Fruit fly (Drosophila melanogaster) whole organism, prepupa: ENCODE measurements around the gene Hyls1.
A peak's percentile ranks its signal among the peaks of the same experiment; 100 is the strongest.

ENCODE experiments used
- Blimp-1 ChIP-seq: fragments of 200-800 bp; sonication (Bioruptor generic); optimal IDR thresholded peaks from 3 replicates; lab custom pipeline; 2017; ENCODE audit warnings: missing biosample characterization, missing genetic modification characterization, mild to moderate bottlenecking, moderate library complexity, missing genetic modification reagents
- CG10631 ChIP-seq: fragments of 200-800 bp; sonication (Bioruptor generic); optimal IDR thresholded peaks from 2 replicates; lab custom pipeline; 2016; ENCODE audit warnings: missing biosample characterization, missing genetic modification characterization
- CG10669 ChIP-seq: fragments of 200-800 bp; sonication (Bioruptor generic); optimal IDR thresholded peaks from 3 replicates; lab custom pipeline; 2018; ENCODE audit warnings: missing biosample characterization, mild to moderate bottlenecking, missing genetic modification characterization, moderate library complexity
- CG11294 ChIP-seq: fragments of 200-800 bp; sonication (Bioruptor generic); IDR thresholded peaks from 2 replicates; pipeline ENCODE4 v1.3.6; 2022; ENCODE audit warnings: missing biosample characterization, missing genetic modification characterization
- CG11902 ChIP-seq: fragments of 200-800 bp; sonication (Bioruptor generic); optimal IDR thresholded peaks from 3 replicates; lab custom pipeline; 2016; ENCODE audit warnings: missing biosample characterization, missing genetic modification characterization
- CG15336 ChIP-seq: fragments of 200-800 bp; sonication (Bioruptor generic); IDR thresholded peaks from 2 replicates; pipeline ENCODE4 v1.3.6; 2022; ENCODE audit warnings: missing biosample characterization, missing genetic modification characterization
- CG1621 ChIP-seq: fragments of 200-800 bp; sonication (Bioruptor generic); optimal IDR thresholded peaks from 3 replicates; lab custom pipeline; 2018; ENCODE audit warnings: missing biosample characterization, mild to moderate bottlenecking, missing genetic modification characterization
- CG3032 ChIP-seq: fragments of 200-800 bp; optimal IDR thresholded peaks from 2 replicates; lab custom pipeline; 2019; ENCODE audit warnings: missing biosample characterization, mild to moderate bottlenecking, missing genetic modification characterization, moderate library complexity
- CG34406 ChIP-seq: fragments of 200-800 bp; sonication (Bioruptor generic); optimal IDR thresholded peaks from 3 replicates; lab custom pipeline; 2016; ENCODE audit warnings: missing biosample characterization, missing genetic modification characterization
- CG3919 ChIP-seq: fragments of 200-800 bp; sonication (Bioruptor generic); optimal IDR thresholded peaks from 3 replicates; lab custom pipeline; 2016; ENCODE audit warnings: missing biosample characterization, missing genetic modification characterization
- CG4318 ChIP-seq: fragments of 200-800 bp; sonication (Bioruptor generic); optimal IDR thresholded peaks from 3 replicates; lab custom pipeline; 2017; ENCODE audit warnings: missing biosample characterization, mild to moderate bottlenecking, missing genetic modification characterization
- CG6276 ChIP-seq: fragments of 200-800 bp; sonication (Bioruptor generic); optimal IDR thresholded peaks from 2 replicates; lab custom pipeline; 2017; ENCODE audit warnings: missing biosample characterization, mild to moderate bottlenecking, missing genetic modification characterization
- CG6792 ChIP-seq: fragments of 200-800 bp; sonication (Bioruptor generic); optimal IDR thresholded peaks from 3 replicates; lab custom pipeline; 2016; ENCODE audit warnings: missing biosample characterization, missing genetic modification characterization
- CG6854 ChIP-seq: fragments of 200-800 bp; sonication (Bioruptor generic); optimal IDR thresholded peaks from 2 replicates; lab custom pipeline; 2017; ENCODE audit warnings: missing biosample characterization, mild to moderate bottlenecking, missing genetic modification characterization
- CG7368 ChIP-seq: fragments of 200-800 bp; sonication (Bioruptor generic); optimal IDR thresholded peaks from 3 replicates; lab custom pipeline; 2016; ENCODE audit warnings: missing biosample characterization, missing genetic modification characterization
- CG8319 ChIP-seq: fragments of 200-800 bp; sonication (Bioruptor generic); optimal IDR thresholded peaks from 3 replicates; lab custom pipeline; 2016; ENCODE audit warnings: missing biosample characterization, missing genetic modification characterization
- CG8632 ChIP-seq: fragments of 200-800 bp; sonication (Bioruptor generic); optimal IDR thresholded peaks from 3 replicates; lab custom pipeline; 2016; ENCODE audit warnings: missing biosample characterization, missing genetic modification characterization
- Eip75B ChIP-seq: fragments of 200-800 bp; sonication (Bioruptor generic); optimal IDR thresholded peaks from 3 replicates; lab custom pipeline; 2016; ENCODE audit warnings: missing biosample characterization, missing genetic modification characterization
- Eip93F ChIP-seq: fragments of 200-800 bp; sonication (Bioruptor generic); optimal IDR thresholded peaks from 2 replicates; lab custom pipeline; 2016; ENCODE audit warnings: missing biosample characterization, mild to moderate bottlenecking, missing genetic modification characterization
- Ets21C ChIP-seq: fragments of 200-800 bp; sonication (Bioruptor generic); optimal IDR thresholded peaks from 3 replicates; lab custom pipeline; 2016; ENCODE audit warnings: missing biosample characterization, missing genetic modification characterization
- Ets96B ChIP-seq: fragments of 200-800 bp; optimal IDR thresholded peaks from 2 replicates; lab custom pipeline; 2019; ENCODE audit warnings: missing biosample characterization, mild to moderate bottlenecking, missing genetic modification characterization, moderate library complexity
- Gug ChIP-seq: fragments of 200-800 bp; sonication (Bioruptor generic); IDR thresholded peaks from 2 replicates; pipeline ENCODE4 v1.3.6; 2022; ENCODE audit warnings: missing biosample characterization, missing genetic modification characterization
- Hr38 ChIP-seq: sonication (Bioruptor generic); optimal IDR thresholded peaks from 2 replicates; lab custom pipeline; 2016; ENCODE audit warnings: missing biosample characterization, missing genetic modification characterization
- Met ChIP-seq: fragments of 200-800 bp; sonication (Bioruptor generic); optimal IDR thresholded peaks from 3 replicates; lab custom pipeline; 2016; ENCODE audit warnings: missing biosample characterization, missing genetic modification characterization
- OdsH ChIP-seq: fragments of 200-800 bp; sonication (Bioruptor generic); optimal IDR thresholded peaks from 3 replicates; lab custom pipeline; 2016; ENCODE audit warnings: missing biosample characterization, missing genetic modification characterization
- Smox ChIP-seq: fragments of 200-800 bp; sonication (Bioruptor generic); optimal IDR thresholded peaks from 3 replicates; lab custom pipeline; 2016; ENCODE audit warnings: missing biosample characterization, missing genetic modification characterization
- Sox102F ChIP-seq: fragments of 200-800 bp; sonication (Bioruptor generic); optimal IDR thresholded peaks from 2 replicates; lab custom pipeline; 2016; ENCODE audit warnings: missing biosample characterization, mild to moderate bottlenecking, missing genetic modification characterization
- Sox14 ChIP-seq: fragments of 200-800 bp; sonication (Bioruptor generic); optimal IDR thresholded peaks from 3 replicates; lab custom pipeline; 2016; ENCODE audit warnings: missing biosample characterization, missing genetic modification characterization
- Sox15 ChIP-seq: fragments of 200-800 bp; sonication (Bioruptor generic); optimal IDR thresholded peaks from 3 replicates; lab custom pipeline; 2016; ENCODE audit warnings: missing biosample characterization, missing genetic modification characterization
- achi ChIP-seq: fragments of 200-800 bp; sonication (Bioruptor generic); optimal IDR thresholded peaks from 3 replicates; lab custom pipeline; 2016; ENCODE audit warnings: missing biosample characterization, missing genetic modification characterization
- acj6 ChIP-seq: fragments of 200-800 bp; sonication (Bioruptor generic); optimal IDR thresholded peaks from 3 replicates; lab custom pipeline; 2016; ENCODE audit warnings: missing biosample characterization, missing genetic modification characterization
- cyc ChIP-seq: fragments of 200-800 bp; sonication (Bioruptor generic); optimal IDR thresholded peaks from 3 replicates; lab custom pipeline; 2016; ENCODE audit warnings: missing biosample characterization, missing genetic modification characterization
- dac ChIP-seq: fragments of 200-800 bp; sonication (Bioruptor generic); optimal IDR thresholded peaks from 2 replicates; lab custom pipeline; 2017; ENCODE audit warnings: missing biosample characterization, mild to moderate bottlenecking, missing genetic modification characterization
- esn ChIP-seq: fragments of 200-800 bp; sonication (Bioruptor generic); optimal IDR thresholded peaks from 2 replicates; lab custom pipeline; 2016; ENCODE audit warnings: missing biosample characterization, mild to moderate bottlenecking, missing genetic modification characterization, moderate library complexity
- fd85E ChIP-seq: fragments of 200-800 bp; sonication (Bioruptor generic); optimal IDR thresholded peaks from 3 replicates; lab custom pipeline; 2016; ENCODE audit warnings: missing biosample characterization, missing genetic modification characterization
- fkh ChIP-seq: fragments of 200-800 bp; sonication (Bioruptor generic); optimal IDR thresholded peaks from 3 replicates; lab custom pipeline; 2017; ENCODE audit warnings: missing biosample characterization, mild to moderate bottlenecking, missing genetic modification characterization, moderate library complexity
- lz ChIP-seq: fragments of 200-800 bp; sonication (Bioruptor generic); optimal IDR thresholded peaks from 3 replicates; lab custom pipeline; 2016; ENCODE audit warnings: missing biosample characterization, missing genetic modification characterization
- net ChIP-seq: fragments of 200-800 bp; sonication (Bioruptor generic); optimal IDR thresholded peaks from 3 replicates; lab custom pipeline; 2016; ENCODE audit warnings: missing biosample characterization, missing genetic modification characterization
- spab ChIP-seq: fragments of 200-800 bp; sonication (Bioruptor generic); optimal IDR thresholded peaks from 2 replicates; lab custom pipeline; 2017; ENCODE audit warnings: missing biosample characterization, mild to moderate bottlenecking, missing genetic modification characterization, missing genetic modification reagents
- svp ChIP-seq: fragments of 200-800 bp; sonication (Bioruptor generic); peaks from one replicate; lab custom pipeline; 2016; ENCODE audit warnings: missing biosample characterization, missing genetic modification characterization
- vri ChIP-seq: fragments of 200-800 bp; sonication (Bioruptor generic); optimal IDR thresholded peaks from 3 replicates; lab custom pipeline; 2016; ENCODE audit warnings: missing biosample characterization, mild to moderate bottlenecking, missing genetic modification characterization

Hyls1 gene

DNA sequence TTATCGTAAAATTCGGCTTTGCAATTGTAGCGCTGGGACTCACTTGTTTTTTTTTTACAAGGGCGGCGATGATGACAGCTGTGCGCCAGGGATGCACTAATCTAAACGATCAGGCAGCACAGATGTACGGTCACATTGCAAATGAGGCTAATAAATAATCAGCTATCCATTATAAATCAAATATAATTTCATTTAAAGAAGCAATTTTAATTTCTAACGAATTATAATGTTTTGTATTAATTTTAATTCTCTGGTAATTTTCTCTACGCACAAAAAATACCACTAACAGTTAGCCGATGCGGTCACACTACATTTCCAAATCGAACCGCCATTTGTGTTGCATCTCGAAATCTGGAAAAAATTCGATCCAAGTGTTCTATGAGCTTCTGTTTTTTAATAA is 41.8 kb downstream of the Hyls1 start, which contains the start of the genes cni and fzy (continued):
- TF ChIP-seq fkh (no peak), dac (GFP tag; lab: Kevin White, UChicago) (no peak), Sox102F (GFP tag; lab: Kevin White, UChicago) (no peak), Eip93F (GFP tag; lab: Kevin White, UChicago) (peak; percentile 59), Sox14 (peak; percentile 42), CG3032 (peak; percentile 23), achi (GFP tag; lab: Kevin White, UChicago) (peak; percentile 74), fd85E (GFP tag; lab: Kevin White, UChicago) (no peak), CG10669 (no peak), CG15336 (GFP tag; lab: Robert Waterston, UW) (no peak), svp (GFP tag; lab: Kevin White, UChicago) (no peak), Eip75B (GFP tag; lab: Kevin White, UChicago) (no peak), vri (GFP tag; lab: Kevin White, UChicago) (no peak), OdsH (GFP tag; lab: Kevin White, UChicago) (no peak), Ets21C (GFP tag; lab: Kevin White, UChicago) (no peak), CG3919 (GFP tag; lab: Kevin White, UChicago) (no peak), net (GFP tag; lab: Kevin White, UChicago) (no peak), CG11902 (GFP tag; lab: Kevin White, UChicago) (no peak), CG34406 (no peak), CG7368 (GFP tag; lab: Kevin White, UChicago) (no peak)

DNA sequence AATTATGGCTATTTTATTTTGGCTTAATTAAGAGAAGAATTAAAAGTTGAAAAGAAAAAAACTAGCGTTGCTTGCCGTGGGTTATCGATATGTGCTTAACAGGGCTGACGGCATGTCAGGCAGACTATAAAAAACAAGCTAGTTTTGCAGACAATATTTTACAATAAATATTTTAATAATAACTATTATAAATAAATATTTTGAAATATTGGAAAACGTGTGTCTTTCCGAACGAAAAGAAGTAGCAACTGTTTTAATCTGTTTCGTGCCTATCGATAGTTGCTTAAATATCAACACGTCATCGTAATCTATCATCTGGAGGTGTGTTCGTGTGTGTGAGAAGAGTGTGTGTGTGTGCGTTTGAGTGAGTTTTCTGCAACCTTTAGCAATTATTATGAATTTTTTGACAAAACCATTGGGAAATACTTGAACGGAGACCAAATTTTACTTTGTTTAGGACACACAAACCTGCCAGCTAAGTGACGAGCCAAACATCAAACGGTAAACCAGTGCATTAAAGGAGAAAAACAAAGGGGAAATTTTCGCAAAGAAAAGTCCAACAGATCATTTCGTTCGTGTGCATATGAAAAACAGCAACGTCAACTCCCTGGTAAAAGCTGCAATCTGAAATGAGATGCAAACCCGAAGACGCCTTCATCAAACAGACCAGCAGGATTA is 45.3 kb downstream of the Hyls1 start, which contains the start of the genes CG5861 and Syx5:
Gene CG5861 (minus strand): TSS at position 273 of the 678 bp plus-strand sequence.
Gene Syx5 (plus strand): TSS at position 321 of the 678 bp plus-strand sequence.
- no peak for TF ChIP-seq lz (GFP tag; lab: Kevin White, UChicago)
- no peak for TF ChIP-seq Met
- TF ChIP-seq CG3919 (GFP tag; lab: Kevin White, UChicago), result no peak
- no peak for TF ChIP-seq CG6276 (GFP tag; lab: Kevin White, UChicago)
- no peak for TF ChIP-seq CG6854
- TF ChIP-seq Blimp-1, result no peak
- no peak for TF ChIP-seq CG8319 (GFP tag; lab: Kevin White, UChicago)
- TF ChIP-seq CG4318, result no peak
- no peak for TF ChIP-seq cyc (GFP tag; lab: Kevin White, UChicago)
- no peak for TF ChIP-seq CG6792
- TF ChIP-seq CG1621 (tag; lab: Kevin White, UChicago), result no peak
- no peak for TF ChIP-seq CG10669
- peak; percentile 40 for TF ChIP-seq Ets96B (tag; lab: Kevin White, UChicago)
- no peak for TF ChIP-seq acj6 (GFP tag; lab: Kevin White, UChicago)
- no peak for TF ChIP-seq CG8632 (GFP tag; lab: Kevin White, UChicago)
- 0 out of 2 replicates have a peak, but pooled peaks have one; percentile 21 for TF ChIP-seq Gug (GFP tag; lab: Robert Waterston, UW)
- 0 out of 2 replicates have a peak, but pooled peaks have one; percentile 30 for TF ChIP-seq CG15336 (GFP tag; lab: Robert Waterston, UW)
- peak; percentile 62 for TF ChIP-seq CG10631 (GFP tag; lab: Kevin White, UChicago)
- no peak for TF ChIP-seq Smox (GFP tag; lab: Kevin White, UChicago)
- peak; percentile 60 for TF ChIP-seq CG3032
- no peak for TF ChIP-seq Hr38 (GFP tag; lab: Kevin White, UChicago)
- TF ChIP-seq Sox15 (GFP tag; lab: Kevin White, UChicago), result no peak
- no peak for TF ChIP-seq CG11294 (GFP tag; lab: Robert Waterston, UW)
- peak; percentile 37 for TF ChIP-seq esn (GFP tag; lab: Kevin White, UChicago)
- no peak for TF ChIP-seq spab (GFP tag; lab: Kevin White, UChicago)
- peak; percentile 69 for TF ChIP-seq Eip93F (GFP tag; lab: Kevin White, UChicago)
- no peak for TF ChIP-seq Sox102F (GFP tag; lab: Kevin White, UChicago)
- TF ChIP-seq CG11902 (GFP tag; lab: Kevin White, UChicago), result no peak
- peak; percentile 35 for TF ChIP-seq Sox14
- no peak for TF ChIP-seq dac (GFP tag; lab: Kevin White, UChicago)
- TF ChIP-seq fkh, result peak; percentile 67
- no peak for TF ChIP-seq OdsH (GFP tag; lab: Kevin White, UChicago)
